Worm (Caenorhabditis elegans) whole organism, L1 larva: Measurements from ENCODE around the gene dolk-1.

ENCODE experiments used
- blmp-1 ChIP-seq: fragments of 150-350 bp; optimal IDR thresholded peaks from 2 replicates; lab custom pipeline; 2014; ENCODE audit warnings: missing biosample characterization, missing genetic modification characterization
- ets-5 ChIP-seq: fragments of 200-800 bp; sonication (Bioruptor generic); IDR thresholded peaks from 2 replicates; pipeline ENCODE4 v1.3.6; 2022; ENCODE audit warnings: missing genetic modification characterization, missing compliant biosample characterization
- lsy-2 ChIP-seq, 2 experiments: fragments of 150-350 bp; optimal IDR thresholded peaks; 2 replicates each; lab custom pipeline; 2014; ENCODE audit warnings: missing biosample characterization in 2 of 2, missing genetic modification characterization in 2 of 2
- nhr-77 ChIP-seq: fragments of 150-350 bp; optimal IDR thresholded peaks from 2 replicates; lab custom pipeline; 2014; ENCODE audit warnings: missing biosample characterization, missing genetic modification characterization

DNA sequence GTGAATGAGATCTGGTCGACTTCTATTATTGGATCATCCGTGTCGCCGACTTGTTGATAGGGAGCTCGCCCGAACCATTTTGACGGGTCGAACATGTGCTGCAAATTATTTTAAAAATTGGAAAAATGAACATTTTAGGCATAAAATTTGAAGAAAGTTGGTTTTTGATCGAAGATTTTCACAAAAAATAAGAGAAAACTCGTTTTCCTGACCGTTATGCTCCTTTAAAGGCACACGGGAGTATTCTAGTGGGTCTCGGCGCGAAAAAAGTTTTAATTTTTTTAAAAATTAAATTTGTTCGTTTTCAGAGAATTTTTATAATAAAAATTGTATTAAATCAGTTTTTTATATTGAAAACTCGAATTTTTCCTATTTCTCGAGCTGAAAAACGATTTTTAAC is 19.2 kb downstream of the dolk-1 start, which contains the start of gene Y56A3A.16:
- TF ChIP-seq ets-5 (GFP tag; lab: Robert Waterston, UW) (no peak), lsy-2 (tag; optimal IDR thresholded peaks at IDR 0.05; lab: Kevin White, UChicago) (no peak), blmp-1 (tag; lab: Kevin White, UChicago) (no peak), nhr-77 (tag; lab: Kevin White, UChicago) (no peak)
